Fruit fly (Drosophila melanogaster): ENCODE data around the gene CG46025.

DNA sequence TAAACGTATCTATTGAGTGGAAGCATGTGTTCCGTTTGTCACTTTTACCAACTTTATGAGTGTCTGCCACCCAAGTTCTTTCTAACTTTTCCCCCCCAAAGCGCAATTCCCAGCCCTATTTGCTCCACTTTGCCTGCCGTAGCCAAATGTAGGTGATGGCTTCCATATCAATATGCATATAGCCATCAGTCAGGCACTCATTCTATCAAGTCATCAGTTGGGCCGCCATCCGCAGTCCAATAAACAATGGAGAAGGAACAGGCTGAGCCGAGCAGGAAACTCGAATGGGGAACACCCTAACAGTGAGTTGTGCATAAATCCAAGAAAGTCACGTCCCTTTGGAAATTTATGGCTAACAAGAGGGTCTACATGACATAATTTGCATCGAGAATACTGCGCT lies 53.6 kb downstream of the CG46025 start:
- TF ChIP-seq CG11456 (GFP tag; IDR thresholded peaks at IDR 0.05) (no peak), CG12104 (GFP tag; optimal IDR thresholded peaks at IDR 0.05) (no peak), Oaz (GFP tag; IDR thresholded peaks at IDR 0.05) (no peak), usp (GFP tag; optimal IDR thresholded peaks at IDR 0.05) (no peak), br (optimal IDR thresholded peaks at IDR 0.05) (no peak), her (GFP tag; optimal IDR thresholded peaks at IDR 0.05) (no peak), CG10431 (GFP tag; optimal IDR thresholded peaks at IDR 0.05) (no peak), CG8765 (GFP tag; IDR thresholded peaks at IDR 0.05) (no peak)

Data from whole organism, embryonic.